Worm (Caenorhabditis elegans) whole organism, L4 larva: ENCODE results near the gene nhr-28.

ENCODE experiments used
- D1046.2 ChIP-seq: fragments of 200-800 bp; sonication (Bioruptor generic); IDR thresholded peaks from 2 replicates; pipeline ENCODE4 v1.3.6; 2022; ENCODE audit warnings: missing genetic modification characterization, missing compliant biosample characterization
- F26F4.8 ChIP-seq: fragments of 200-800 bp; sonication (Bioruptor generic); conservative IDR thresholded peaks from 2 replicates; pipeline ENCODE4 v1.3.6; 2022; ENCODE audit warnings: missing genetic modification characterization, missing compliant biosample characterization
- R02D3.7 ChIP-seq: fragments of 150-350 bp; sonication (generic microtip); optimal IDR thresholded peaks from 3 replicates; lab custom pipeline; 2014; ENCODE audit warnings: missing biosample characterization, missing genetic modification characterization
- T20F7.1 ChIP-seq: fragments of 200-800 bp; sonication (Bioruptor generic); optimal IDR thresholded peaks from 2 replicates; lab custom pipeline; 2018; ENCODE audit warnings: mild to moderate bottlenecking, missing genetic modification characterization, missing compliant biosample characterization
- Y48G9A.11 ChIP-seq: fragments of 200-800 bp; sonication (Bioruptor generic); IDR thresholded peaks from 2 replicates; pipeline ENCODE4 v1.3.6; 2022; ENCODE audit warnings: missing genetic modification reagents, missing genetic modification characterization, missing compliant biosample characterization
- aha-1 ChIP-seq: fragments of 150-350 bp; peaks from one replicate; lab custom pipeline; 2014; ENCODE audit warnings: missing biosample characterization, missing genetic modification characterization
- ceh-20 ChIP-seq: fragments of 200-800 bp; sonication (Bioruptor generic); IDR thresholded peaks from 2 replicates; pipeline ENCODE4 v1.3.6; 2022; ENCODE audit warnings: missing genetic modification reagents, missing genetic modification characterization, missing compliant biosample characterization
- ceh-82 ChIP-seq: sonication (generic microtip); optimal IDR thresholded peaks from 2 replicates; lab custom pipeline; 2017; ENCODE audit warnings: missing biosample characterization, missing genetic modification characterization
- daf-12 ChIP-seq: fragments of 150-350 bp; optimal IDR thresholded peaks from 2 replicates; lab custom pipeline; 2014; ENCODE audit warnings: missing biosample characterization, missing genetic modification reagents, missing genetic modification characterization
- daf-16 ChIP-seq, 3 experiments: sonication (generic microtip); optimal IDR thresholded peaks; 2 replicates each; lab custom pipeline; 2016 to 2017; ENCODE audit warnings: missing genetic modification characterization in 3 of 3, missing genetic modification reagents in 3 of 3, mild to moderate bottlenecking in 2 of 3, missing compliant biosample characterization in 2 of 3, missing biosample characterization in 1 of 3, moderate library complexity in 1 of 3
- dmd-6 ChIP-seq: fragments of 200-800 bp; sonication (Bioruptor generic); IDR thresholded peaks from 2 replicates; pipeline ENCODE4 v1.3.6; 2022; ENCODE audit warnings: missing genetic modification reagents, missing genetic modification characterization, missing compliant biosample characterization
- dmd-8 ChIP-seq: fragments of 200-800 bp; sonication (Bioruptor generic); IDR thresholded peaks from 2 replicates; pipeline ENCODE4 v1.3.6; 2022; ENCODE audit warnings: missing genetic modification characterization, missing compliant biosample characterization
- dmd-9 ChIP-seq: fragments of 200-800 bp; sonication (Bioruptor generic); IDR thresholded peaks from 2 replicates; pipeline ENCODE4 v1.3.6; 2022; ENCODE audit warnings: missing genetic modification reagents, missing genetic modification characterization, missing compliant biosample characterization
- dpl-1 ChIP-seq: fragments of 150-350 bp; optimal IDR thresholded peaks from 2 replicates; lab custom pipeline; 2014; ENCODE audit warnings: missing biosample characterization, missing genetic modification reagents, missing genetic modification characterization
- duxl-1 ChIP-seq: sonication (generic microtip); optimal IDR thresholded peaks from 2 replicates; lab custom pipeline; 2016; ENCODE audit warnings: mild to moderate bottlenecking, missing genetic modification characterization, moderate library complexity, missing compliant biosample characterization; ENCODE audit not compliant: poor library complexity
- egl-27 ChIP-seq: sonication (generic microtip); optimal IDR thresholded peaks from 3 replicates; lab custom pipeline; 2017; ENCODE audit warnings: missing biosample characterization, missing genetic modification reagents, missing genetic modification characterization
- fkh-10 ChIP-seq: fragments of 150-350 bp; optimal IDR thresholded peaks from 2 replicates; lab custom pipeline; 2014; ENCODE audit warnings: missing biosample characterization, missing genetic modification reagents, missing genetic modification characterization
- fos-1 ChIP-seq: fragments of 150-350 bp; optimal IDR thresholded peaks from 2 replicates; lab custom pipeline; 2014; ENCODE audit warnings: missing biosample characterization, missing genetic modification characterization
- hif-1 ChIP-seq, 2 experiments: sonication (generic microtip); optimal IDR thresholded peaks; 2 replicates each; lab custom pipeline; 2016 to 2017; ENCODE audit warnings: missing compliant biosample characterization in 2 of 2, missing genetic modification characterization in 2 of 2, missing genetic modification reagents in 2 of 2, missing genotype in 2 of 2, mild to moderate bottlenecking in 1 of 2
- hlh-11 ChIP-seq: fragments of 200-800 bp; sonication (Bioruptor generic); optimal IDR thresholded peaks from 2 replicates; lab custom pipeline; 2018; ENCODE audit warnings: mild to moderate bottlenecking, missing genetic modification characterization, missing compliant biosample characterization
- lim-7 ChIP-seq: fragments of 200-800 bp; sonication (Bioruptor generic); IDR thresholded peaks from 2 replicates; pipeline ENCODE4 v1.3.6; 2022; ENCODE audit warnings: missing genetic modification characterization, missing compliant biosample characterization
- lin-1 ChIP-seq: fragments of 200-800 bp; sonication (Bioruptor generic); IDR thresholded peaks from 2 replicates; pipeline ENCODE4 v1.3.6; 2022; ENCODE audit warnings: missing genetic modification reagents, missing genetic modification characterization, missing compliant biosample characterization
- lin-13 ChIP-seq: fragments of 150-350 bp; optimal IDR thresholded peaks from 2 replicates; lab custom pipeline; 2014; ENCODE audit warnings: missing biosample characterization, missing genetic modification reagents, missing genetic modification characterization
- lin-15B ChIP-seq: fragments of 150-350 bp; sonication (generic microtip); optimal IDR thresholded peaks from 3 replicates; lab custom pipeline; 2014; ENCODE audit warnings: missing biosample characterization, missing genetic modification characterization
- madf-5 ChIP-seq, 2 experiments: fragments of 200-800 bp; sonication (Bioruptor generic); IDR thresholded peaks; 2 replicates each; pipeline ENCODE4 v1.3.6; 2022; ENCODE audit warnings: missing compliant biosample characterization in 2 of 2, missing genetic modification characterization in 2 of 2
- mdl-1 ChIP-seq, 2 experiments: fragments of 150-350 bp in 1 of 2; sonication (generic microtip) in 1 of 2; optimal IDR thresholded peaks; 2 replicates each; lab custom pipeline; 2014 to 2017; ENCODE audit warnings: missing biosample characterization in 2 of 2, missing genetic modification characterization in 2 of 2
- mdt-29 ChIP-seq: fragments of 200-800 bp; sonication (Bioruptor generic); IDR thresholded peaks from 2 replicates; pipeline ENCODE4 v1.3.6; 2022; ENCODE audit warnings: missing genetic modification reagents, missing genetic modification characterization, missing compliant biosample characterization
- mes-2 ChIP-seq: sonication (generic microtip); optimal IDR thresholded peaks from 2 replicates; lab custom pipeline; 2016; ENCODE audit warnings: missing genotype, mild to moderate bottlenecking, missing genetic modification characterization, missing compliant biosample characterization; ENCODE audit not compliant: poor library complexity, severe bottlenecking
- mxl-3 ChIP-seq: fragments of 200-800 bp; sonication (Bioruptor generic); optimal IDR thresholded peaks from 2 replicates; lab custom pipeline; 2018; ENCODE audit warnings: mild to moderate bottlenecking, missing genetic modification characterization, missing compliant biosample characterization
- nhr-11 ChIP-seq: fragments of 150-350 bp; optimal IDR thresholded peaks from 2 replicates; lab custom pipeline; 2014; ENCODE audit warnings: missing biosample characterization, missing genetic modification characterization
- nhr-6 ChIP-seq: fragments of 150-350 bp; optimal IDR thresholded peaks from 2 replicates; lab custom pipeline; 2014; ENCODE audit warnings: missing biosample characterization, missing genetic modification characterization
- pqm-1 ChIP-seq: sonication (generic microtip); optimal IDR thresholded peaks from 2 replicates; lab custom pipeline; 2017; ENCODE audit warnings: missing biosample characterization, missing genetic modification characterization
- rbr-2 ChIP-seq: sonication (generic microtip); optimal IDR thresholded peaks from 2 replicates; lab custom pipeline; 2016; ENCODE audit warnings: missing genotype, missing genetic modification characterization, missing compliant biosample characterization
- saeg-2 ChIP-seq: fragments of 200-800 bp; sonication (Bioruptor generic); IDR thresholded peaks from 2 replicates; pipeline ENCODE4 v1.3.6; 2022; ENCODE audit warnings: missing genetic modification reagents, missing genetic modification characterization, missing compliant biosample characterization
- set-16 ChIP-seq: fragments of 200-800 bp; sonication (Bioruptor generic); IDR thresholded peaks from 2 replicates; pipeline ENCODE4 v1.3.6; 2022; ENCODE audit warnings: missing genetic modification reagents, missing genetic modification characterization, missing compliant biosample characterization
- skn-1 ChIP-seq: fragments of 150-350 bp; optimal IDR thresholded peaks from 2 replicates; lab custom pipeline; 2014; ENCODE audit warnings: missing biosample characterization, missing genetic modification characterization
- unc-62 ChIP-seq, 3 experiments: fragments of 150-350 bp in 1 of 3; sonication (generic microtip); optimal IDR thresholded peaks in 2 of 3; peaks in 1 of 3; 1 replicate in 1 of 3; 2 replicates in 2 of 3; lab custom pipeline; 2014 to 2017; ENCODE audit warnings: missing biosample characterization in 3 of 3, missing genetic modification characterization in 3 of 3, missing genetic modification reagents in 3 of 3, missing genotype in 1 of 3

The nhr-28 gene

ce11 chrX:16361001-16361400 is 6.2 kb downstream of the nhr-28 start:
- TF ChIP-seq hlh-11 (tag; lab: Kevin White, UChicago) (peak; percentile 31), lin-1 (GFP tag; lab: Robert Waterston, UW) (0 out of 2 replicates have a peak, but pooled peaks have one; percentile 17), ceh-20 (GFP tag; lab: Robert Waterston, UW) (peak; percentile 25; the same call in 1 of the 2 replicates), fkh-10 (GFP tag; lab: Kevin White, UChicago) (peak; percentile 58), daf-12 (no peak), hif-1 (tag; optimal IDR thresholded peaks at IDR 0.05; lab: Kevin White, UChicago) (no peak)

- TF ChIP-seq unc-62 (GFP tag; optimal IDR thresholded peaks at IDR 0.05 in 1 of 2; lab: Kevin White, UChicago), result peak in 1 of 2 experiments; percentile 28
- no peak for TF ChIP-seq unc-62 (tag; optimal IDR thresholded peaks at IDR 0.05; lab: Kevin White, UChicago)
- no peak for TF ChIP-seq mxl-3
- peak in 1 of 2 experiments; percentile 84 for TF ChIP-seq daf-16 (GFP tag; optimal IDR thresholded peaks at IDR 0.05; lab: Kevin White, UChicago)
- no peak for TF ChIP-seq daf-16 (tag; optimal IDR thresholded peaks at IDR 0.05; lab: Kevin White, UChicago)
- TF ChIP-seq fkh-10 (GFP tag; lab: Kevin White, UChicago), result peak; percentile 75
Observed at ce11 chrX:16363637-16364036, 8.9 kb downstream of the nhr-28 start.

ce11 chrX:16366508-16366907 is 11.7 kb downstream of the nhr-28 start:
- TF ChIP-seq dpl-1 (GFP tag; lab: Kevin White, UChicago) (no peak), dmd-6 (no peak), ceh-82 (tag; lab: Kevin White, UChicago) (no peak), mdl-1 (tag; optimal IDR thresholded peaks at IDR 0.05; lab: Kevin White, UChicago) (no peak), nhr-6 (no peak), fkh-10 (GFP tag; lab: Kevin White, UChicago) (no peak), lin-13 (GFP tag; lab: Kevin White, UChicago) (no peak), madf-5 (GFP tag; IDR thresholded peaks at IDR 0.05; lab: Robert Waterston, UW) (no peak), F26F4.8 (GFP tag; lab: Robert Waterston, UW) (no peak)

ce11 chrX:16366993-16367392 is 12.2 kb downstream of the nhr-28 start, which contains the start of gene ace-1:
TSS of gene ace-1 (plus strand) at chrX:16367293.
- TF ChIP-seq fkh-10 (GFP tag; lab: Kevin White, UChicago) (peak; percentile 17), hif-1 (tag; optimal IDR thresholded peaks at IDR 0.05; lab: Kevin White, UChicago) (no peak), dmd-9 (GFP tag; lab: Robert Waterston, UW) (no peak), lim-7 (GFP tag; lab: Robert Waterston, UW) (no peak), dmd-8 (no peak)

- TF ChIP-seq rbr-2, result no peak
- peak; percentile 28 for TF ChIP-seq fkh-10 (GFP tag; lab: Kevin White, UChicago)
Observed at ce11 chrX:16368969-16369368, 14.2 kb downstream of the nhr-28 start.

- no peak for TF ChIP-seq duxl-1 (tag; lab: Kevin White, UChicago)
Observed at ce11 chrX:16369454-16369853, 14.7 kb downstream of the nhr-28 start.

- TF ChIP-seq skn-1 (tag; lab: Kevin White, UChicago) (no peak), pqm-1 (peak; percentile 81), mes-2 (tag; lab: Kevin White, UChicago) (peak; percentile 82), duxl-1 (tag; lab: Kevin White, UChicago) (no peak), aha-1 (no peak), nhr-11 (tag; lab: Kevin White, UChicago) (no peak), lin-15B (tag; lab: Kevin White, UChicago) (no peak), T20F7.1 (GFP tag; lab: Kevin White, UChicago) (no peak), saeg-2 (no peak), R02D3.7 (no peak), set-16 (GFP tag; lab: Robert Waterston, UW) (no peak), D1046.2 (GFP tag; lab: Robert Waterston, UW) (no peak), hif-1 (tag; optimal IDR thresholded peaks at IDR 0.05; lab: Kevin White, UChicago) (peak in 1 of 2 experiments; percentile 43), egl-27 (tag; lab: Kevin White, UChicago) (no peak), mdt-29 (no peak), Y48G9A.11 (GFP tag; lab: Robert Waterston, UW) (no peak), hlh-11 (tag; lab: Kevin White, UChicago) (no peak), fos-1 (tag; lab: Kevin White, UChicago) (no peak)
Observed at ce11 chrX:16375807-16376638, 21.2 kb downstream of the nhr-28 start, which contains the start of gene sur-7. TSS of gene sur-7 (plus strand) at chrX:16376588.
